Worm (Caenorhabditis elegans) whole organism, L4 larva: ENCODE data around the gene col-89.
A peak's percentile ranks its signal among the peaks of the same experiment; 100 is the strongest.

ENCODE experiments used
- D1046.2 ChIP-seq: fragments of 200-800 bp; sonication (Bioruptor generic); IDR thresholded peaks from 2 replicates; pipeline ENCODE4 v1.3.6; 2022; ENCODE audit warnings: missing genetic modification characterization, missing compliant biosample characterization
- F26F4.8 ChIP-seq: fragments of 200-800 bp; sonication (Bioruptor generic); conservative IDR thresholded peaks from 2 replicates; pipeline ENCODE4 v1.3.6; 2022; ENCODE audit warnings: missing genetic modification characterization, missing compliant biosample characterization
- F37D6.2 ChIP-seq: sonication (generic microtip); optimal IDR thresholded peaks from 2 replicates; lab custom pipeline; 2016; ENCODE audit warnings: mild to moderate bottlenecking, missing genetic modification characterization, missing compliant biosample characterization
- Y105C5A.15 ChIP-seq: fragments of 200-800 bp; sonication (Bioruptor generic); IDR thresholded peaks from 2 replicates; pipeline ENCODE4 v1.3.6; 2022; ENCODE audit warnings: missing genetic modification characterization, missing compliant biosample characterization
- aha-1 ChIP-seq: fragments of 150-350 bp; peaks from one replicate; lab custom pipeline; 2014; ENCODE audit warnings: missing biosample characterization, missing genetic modification characterization
- ceh-20 ChIP-seq: fragments of 200-800 bp; sonication (Bioruptor generic); IDR thresholded peaks from 2 replicates; pipeline ENCODE4 v1.3.6; 2022; ENCODE audit warnings: missing genetic modification reagents, missing genetic modification characterization, missing compliant biosample characterization
- ceh-62 ChIP-seq: sonication (generic microtip); optimal IDR thresholded peaks from 2 replicates; lab custom pipeline; 2017; ENCODE audit warnings: missing biosample characterization, missing genetic modification characterization
- ctbp-1 ChIP-seq: fragments of 200-800 bp; sonication (Bioruptor generic); IDR thresholded peaks from 2 replicates; pipeline ENCODE4 v1.3.6; 2022; ENCODE audit warnings: missing genetic modification reagents, missing genetic modification characterization, missing compliant biosample characterization
- daf-12 ChIP-seq: fragments of 150-350 bp; optimal IDR thresholded peaks from 2 replicates; lab custom pipeline; 2014; ENCODE audit warnings: missing biosample characterization, missing genetic modification reagents, missing genetic modification characterization
- daf-16 ChIP-seq, 3 experiments: sonication (generic microtip); optimal IDR thresholded peaks; 2 replicates each; lab custom pipeline; 2016 to 2017; ENCODE audit warnings: missing genetic modification characterization in 3 of 3, missing genetic modification reagents in 3 of 3, mild to moderate bottlenecking in 2 of 3, missing compliant biosample characterization in 2 of 3, missing biosample characterization in 1 of 3, moderate library complexity in 1 of 3
- dmd-6 ChIP-seq: fragments of 200-800 bp; sonication (Bioruptor generic); IDR thresholded peaks from 2 replicates; pipeline ENCODE4 v1.3.6; 2022; ENCODE audit warnings: missing genetic modification reagents, missing genetic modification characterization, missing compliant biosample characterization
- dve-1 ChIP-seq: sonication (generic microtip); optimal IDR thresholded peaks from 2 replicates; lab custom pipeline; 2017; ENCODE audit warnings: antibody characterized with exemption, mild to moderate bottlenecking, missing genetic modification characterization, missing compliant biosample characterization; ENCODE audit not compliant: insufficient read depth
- fkh-10 ChIP-seq: fragments of 150-350 bp; optimal IDR thresholded peaks from 2 replicates; lab custom pipeline; 2014; ENCODE audit warnings: missing biosample characterization, missing genetic modification reagents, missing genetic modification characterization
- hlh-30 ChIP-seq: sonication (generic microtip); optimal IDR thresholded peaks from 2 replicates; lab custom pipeline; 2017; ENCODE audit warnings: antibody characterized with exemption, mild to moderate bottlenecking, missing genetic modification characterization, missing compliant biosample characterization; ENCODE audit not compliant: insufficient read depth
- hmg-1.1 ChIP-seq: fragments of 200-800 bp; sonication (Bioruptor generic); IDR thresholded peaks from 2 replicates; pipeline ENCODE4 v1.3.6; 2022; ENCODE audit warnings: missing genetic modification reagents, missing genetic modification characterization, missing compliant biosample characterization
- jun-1 ChIP-seq: fragments of 150-350 bp; optimal IDR thresholded peaks from 2 replicates; lab custom pipeline; 2014; ENCODE audit warnings: missing biosample characterization, missing genetic modification reagents, missing genetic modification characterization
- lin-1 ChIP-seq: fragments of 200-800 bp; sonication (Bioruptor generic); IDR thresholded peaks from 2 replicates; pipeline ENCODE4 v1.3.6; 2022; ENCODE audit warnings: missing genetic modification reagents, missing genetic modification characterization, missing compliant biosample characterization
- lin-13 ChIP-seq: fragments of 150-350 bp; optimal IDR thresholded peaks from 2 replicates; lab custom pipeline; 2014; ENCODE audit warnings: missing biosample characterization, missing genetic modification reagents, missing genetic modification characterization
- lin-15B ChIP-seq: fragments of 150-350 bp; sonication (generic microtip); optimal IDR thresholded peaks from 3 replicates; lab custom pipeline; 2014; ENCODE audit warnings: missing biosample characterization, missing genetic modification characterization
- lin-39 ChIP-seq: fragments of 150-350 bp; optimal IDR thresholded peaks from 2 replicates; lab custom pipeline; 2014; ENCODE audit warnings: missing biosample characterization, missing genetic modification reagents, missing genetic modification characterization
- lsy-2 ChIP-seq, 2 experiments: fragments of 150-350 bp in 1 of 2; sonication (generic microtip) in 1 of 2; optimal IDR thresholded peaks; 2 replicates each; lab custom pipeline; 2014 to 2017; ENCODE audit warnings: missing biosample characterization in 2 of 2, missing genetic modification characterization in 2 of 2
- madf-9 ChIP-seq: fragments of 200-800 bp; sonication (Bioruptor generic); conservative IDR thresholded peaks from 2 replicates; pipeline ENCODE4 v1.3.6; 2022; ENCODE audit warnings: missing genetic modification reagents, missing genetic modification characterization, missing compliant biosample characterization
- mdt-29 ChIP-seq: fragments of 200-800 bp; sonication (Bioruptor generic); IDR thresholded peaks from 2 replicates; pipeline ENCODE4 v1.3.6; 2022; ENCODE audit warnings: missing genetic modification reagents, missing genetic modification characterization, missing compliant biosample characterization
- mep-1 ChIP-seq: fragments of 150-350 bp; sonication (generic microtip); optimal IDR thresholded peaks from 3 replicates; lab custom pipeline; 2014; ENCODE audit warnings: missing biosample characterization, missing genetic modification characterization
- mes-2 ChIP-seq: sonication (generic microtip); optimal IDR thresholded peaks from 2 replicates; lab custom pipeline; 2016; ENCODE audit warnings: missing genotype, mild to moderate bottlenecking, missing genetic modification characterization, missing compliant biosample characterization; ENCODE audit not compliant: poor library complexity, severe bottlenecking
- nhr-11 ChIP-seq: fragments of 150-350 bp; optimal IDR thresholded peaks from 2 replicates; lab custom pipeline; 2014; ENCODE audit warnings: missing biosample characterization, missing genetic modification characterization
- nhr-111 ChIP-seq: fragments of 200-800 bp; sonication (Bioruptor generic); optimal IDR thresholded peaks from 2 replicates; lab custom pipeline; 2018; ENCODE audit warnings: mild to moderate bottlenecking, missing genetic modification characterization, missing compliant biosample characterization
- nhr-25 ChIP-seq: sonication (generic microtip); optimal IDR thresholded peaks from 2 replicates; lab custom pipeline; 2017; ENCODE audit warnings: missing genetic modification characterization, mild to moderate bottlenecking, missing compliant biosample characterization, antibody characterized with exemption, moderate library complexity, borderline replicate concordance; ENCODE audit not compliant: insufficient read depth
- nhr-28 ChIP-seq: fragments of 150-350 bp; optimal IDR thresholded peaks from 2 replicates; lab custom pipeline; 2014; ENCODE audit warnings: missing biosample characterization, missing genetic modification characterization
- nhr-42 ChIP-seq: fragments of 200-800 bp; sonication (Bioruptor generic); IDR thresholded peaks from 2 replicates; pipeline ENCODE4 v1.3.6; 2022; ENCODE audit warnings: missing genetic modification characterization, missing compliant biosample characterization
- nhr-48 ChIP-seq: sonication (generic microtip); optimal IDR thresholded peaks from 2 replicates; lab custom pipeline; 2016; ENCODE audit warnings: mild to moderate bottlenecking, missing genetic modification characterization, missing compliant biosample characterization
- php-3 ChIP-seq: fragments of 200-800 bp; sonication (Bioruptor generic); IDR thresholded peaks from 2 replicates; pipeline ENCODE4 v1.3.6; 2022; ENCODE audit warnings: missing genetic modification reagents, missing genetic modification characterization, missing compliant biosample characterization
- pqm-1 ChIP-seq: sonication (generic microtip); optimal IDR thresholded peaks from 2 replicates; lab custom pipeline; 2017; ENCODE audit warnings: missing biosample characterization, missing genetic modification characterization
- rbr-2 ChIP-seq: sonication (generic microtip); optimal IDR thresholded peaks from 2 replicates; lab custom pipeline; 2016; ENCODE audit warnings: missing genotype, missing genetic modification characterization, missing compliant biosample characterization
- skn-1 ChIP-seq: fragments of 150-350 bp; optimal IDR thresholded peaks from 2 replicates; lab custom pipeline; 2014; ENCODE audit warnings: missing biosample characterization, missing genetic modification characterization
- tag-97 ChIP-seq: fragments of 200-800 bp; sonication (Bioruptor generic); IDR thresholded peaks from 2 replicates; pipeline ENCODE4 v1.3.6; 2022; ENCODE audit warnings: missing genetic modification characterization, missing compliant biosample characterization
- unc-130 ChIP-seq: sonication (generic microtip); optimal IDR thresholded peaks from 2 replicates; lab custom pipeline; 2016; ENCODE audit warnings: missing genetic modification reagents, missing genetic modification characterization, missing compliant biosample characterization
- unc-62 ChIP-seq, 3 experiments: fragments of 150-350 bp in 1 of 3; sonication (generic microtip); optimal IDR thresholded peaks in 2 of 3; peaks in 1 of 3; 1 replicate in 1 of 3; 2 replicates in 2 of 3; lab custom pipeline; 2014 to 2017; ENCODE audit warnings: missing biosample characterization in 3 of 3, missing genetic modification characterization in 3 of 3, missing genetic modification reagents in 3 of 3, missing genotype in 1 of 3
- zag-1 ChIP-seq: fragments of 150-350 bp; optimal IDR thresholded peaks from 2 replicates; lab custom pipeline; 2014; ENCODE audit warnings: missing biosample characterization, missing genetic modification characterization
- zip-2 ChIP-seq: fragments of 150-350 bp; optimal IDR thresholded peaks from 2 replicates; lab custom pipeline; 2014; ENCODE audit warnings: missing biosample characterization, missing genetic modification characterization

col-89 gene

DNA sequence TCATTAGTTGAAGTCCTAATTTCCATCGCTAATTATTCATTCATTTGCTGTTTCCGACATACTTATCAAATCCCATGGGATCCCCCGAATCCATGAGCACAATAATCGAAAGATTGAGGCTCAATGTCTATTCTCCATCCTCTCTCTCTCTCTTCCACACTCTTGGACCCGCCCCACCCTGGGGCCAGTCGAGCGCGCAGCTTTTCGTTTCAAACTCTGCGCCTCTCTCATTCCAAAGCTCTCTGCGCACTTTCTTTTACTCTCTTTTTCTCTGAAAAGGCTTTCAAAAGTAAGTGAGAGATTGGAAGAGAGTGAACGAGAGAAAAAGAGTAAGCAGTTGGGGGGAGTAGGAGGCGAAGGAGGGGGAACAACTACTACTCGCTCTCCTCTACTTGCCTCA, 26.2 kb upstream of the col-89 start, which contains the start of gene acy-1 (continued):
- no peak for TF ChIP-seq D1046.2 (GFP tag; lab: Robert Waterston, UW)
- no peak for TF ChIP-seq nhr-25 (tag; lab: Kevin White, UChicago)
- no peak for TF ChIP-seq F26F4.8 (GFP tag; lab: Robert Waterston, UW)
- no peak for TF ChIP-seq ceh-62
- no peak for TF ChIP-seq dve-1
- no peak for TF ChIP-seq zag-1 (tag; lab: Kevin White, UChicago)
- no peak for TF ChIP-seq php-3 (GFP tag; lab: Robert Waterston, UW)
- no peak for TF ChIP-seq nhr-48
- peak in 1 of 2 experiments; percentile 30 for TF ChIP-seq unc-62 (GFP tag; optimal IDR thresholded peaks at IDR 0.05 in 1 of 2; lab: Kevin White, UChicago)
- TF ChIP-seq unc-62 (tag; optimal IDR thresholded peaks at IDR 0.05; lab: Kevin White, UChicago) = no peak
- TF ChIP-seq lin-1 (GFP tag; lab: Robert Waterston, UW) = no peak
- TF ChIP-seq dmd-6 (GFP tag; lab: Robert Waterston, UW) = peak; percentile 28; the same call in 1 of the 2 replicates
- TF ChIP-seq lin-15B (tag; lab: Kevin White, UChicago) = no peak
- no peak for TF ChIP-seq pqm-1 (tag; lab: Kevin White, UChicago)
- no peak for TF ChIP-seq lin-39 (tag; lab: Kevin White, UChicago)
- TF ChIP-seq unc-130 = no peak
- peak; percentile 42 for TF ChIP-seq F37D6.2 (tag; lab: Kevin White, UChicago)
- TF ChIP-seq lin-13 (GFP tag; lab: Kevin White, UChicago) = peak; percentile 19
- no peak for TF ChIP-seq daf-12 (tag; lab: Kevin White, UChicago)
- TF ChIP-seq Y105C5A.15 (GFP tag; lab: Robert Waterston, UW) = no peak
- peak; percentile 45 for TF ChIP-seq mes-2 (tag; lab: Kevin White, UChicago)
- TF ChIP-seq skn-1 (tag; lab: Kevin White, UChicago) = no peak
- peak in 1 of 2 experiments; percentile 14 for TF ChIP-seq daf-16 (GFP tag; optimal IDR thresholded peaks at IDR 0.05; lab: Kevin White, UChicago)
- TF ChIP-seq daf-16 (tag; optimal IDR thresholded peaks at IDR 0.05; lab: Kevin White, UChicago) = no peak
- TF ChIP-seq zip-2 (tag; lab: Kevin White, UChicago) = no peak
- TF ChIP-seq nhr-28 (tag; lab: Kevin White, UChicago) = no peak
- no peak for TF ChIP-seq mdt-29
- TF ChIP-seq rbr-2 (tag; lab: Kevin White, UChicago) = peak; percentile 76
- no peak for TF ChIP-seq nhr-42 (GFP tag; lab: Robert Waterston, UW)
- no peak for TF ChIP-seq madf-9 (GFP tag; lab: Robert Waterston, UW)
- peak; percentile 95 for TF ChIP-seq aha-1 (tag; lab: Kevin White, UChicago)
- TF ChIP-seq tag-97 = no peak

DNA sequence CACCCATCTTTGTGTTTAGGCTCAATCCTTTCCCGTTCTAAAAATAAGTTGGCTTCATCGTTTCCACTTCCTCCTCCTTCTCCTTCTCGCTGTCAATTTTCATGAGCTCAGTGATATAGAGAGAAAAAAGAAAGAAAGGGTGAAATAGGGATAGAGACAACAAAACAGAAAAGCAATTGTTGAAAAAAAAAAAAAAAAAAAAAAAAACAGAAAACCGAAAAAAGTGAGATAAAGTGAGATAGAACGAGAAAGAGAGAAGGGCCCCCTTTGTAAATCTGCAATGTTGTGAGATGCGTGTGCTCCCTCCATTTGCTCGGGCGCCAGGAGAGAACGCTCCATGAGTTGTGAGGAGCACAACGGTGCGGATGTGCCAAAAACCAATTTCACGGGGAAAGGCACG, 24.0 kb upstream of the col-89 start:
- peak; percentile 42 for TF ChIP-seq mep-1 (tag; lab: Kevin White, UChicago)
- TF ChIP-seq rbr-2 (tag; lab: Kevin White, UChicago) = peak; percentile 21
- peak; percentile 52; the same call in 1 of the 2 replicates for TF ChIP-seq ceh-20 (GFP tag; lab: Robert Waterston, UW)
- peak in 1 of 2 experiments; percentile 70 for TF ChIP-seq unc-62 (GFP tag; optimal IDR thresholded peaks at IDR 0.05 in 1 of 2; lab: Kevin White, UChicago)
- no peak for TF ChIP-seq unc-62 (tag; optimal IDR thresholded peaks at IDR 0.05; lab: Kevin White, UChicago)
- TF ChIP-seq fkh-10 = peak; percentile 45
- TF ChIP-seq dmd-6 (GFP tag; lab: Robert Waterston, UW) = no peak
- peak in 1 of 2 experiments; percentile 34 for TF ChIP-seq lsy-2 (tag; optimal IDR thresholded peaks at IDR 0.05; lab: Kevin White, UChicago)
- peak; percentile 50 for TF ChIP-seq aha-1 (tag; lab: Kevin White, UChicago)
- peak; percentile 4 for TF ChIP-seq nhr-11 (tag; lab: Kevin White, UChicago)
- no peak for TF ChIP-seq jun-1 (tag; lab: Kevin White, UChicago)
- TF ChIP-seq hlh-30 = no peak
- peak; percentile 67; the same call in 1 of the 2 replicates for TF ChIP-seq ctbp-1
- no peak for TF ChIP-seq nhr-111 (GFP tag; lab: Kevin White, UChicago)
- TF ChIP-seq hmg-1.1 (GFP tag; lab: Robert Waterston, UW) = 0 out of 2 replicates have a peak, but pooled peaks have one; percentile 16
